Fruit fly (Drosophila melanogaster): ENCODE data around the gene aust.

The aust gene

DNA sequence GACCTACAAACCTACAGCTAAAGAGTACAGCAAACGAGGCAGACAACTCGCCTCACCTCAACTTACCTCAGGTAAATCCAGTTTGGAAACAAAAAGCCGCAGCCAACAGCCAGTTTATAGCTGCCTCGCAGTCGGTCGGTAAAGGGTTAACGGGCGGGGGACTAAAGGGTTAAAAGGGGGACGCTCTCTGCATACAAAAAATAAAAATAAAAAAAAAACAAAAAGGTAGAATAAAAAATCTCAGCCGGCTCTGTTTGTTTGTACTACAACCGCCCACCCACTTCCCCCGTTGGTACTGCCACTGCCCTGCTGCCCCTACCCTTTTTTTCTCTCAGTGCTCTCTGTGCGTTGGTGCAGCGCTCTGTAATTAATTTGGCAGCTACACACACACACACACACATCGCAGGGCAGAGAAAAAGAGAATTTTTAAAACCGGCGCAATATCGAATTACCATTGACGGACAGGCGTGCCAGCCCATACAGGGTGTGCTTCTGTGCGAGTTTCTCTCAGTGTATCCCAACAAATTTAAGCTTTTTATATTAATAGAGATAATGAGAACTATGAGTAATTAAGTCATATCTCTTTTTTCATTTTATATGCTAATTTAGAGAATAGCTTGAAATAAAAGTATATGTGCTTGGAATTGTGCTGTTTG lies 26.4 kb downstream of the aust start (continued):
- no peak for TF ChIP-seq CG5180 (GFP tag; optimal IDR thresholded peaks at IDR 0.05)
- TF ChIP-seq Bdp1 (GFP tag; optimal IDR thresholded peaks at IDR 0.05), result no peak
- no peak for TF ChIP-seq ab (GFP tag; optimal IDR thresholded peaks at IDR 0.05)
- TF ChIP-seq dati (GFP tag; IDR thresholded peaks at IDR 0.05), result peak; percentile 59; the same call in 1 of the 2 replicates
- no peak for TF ChIP-seq CG12769 (tag; optimal IDR thresholded peaks at IDR 0.05)
- no peak for TF ChIP-seq Ets97D (GFP tag; optimal IDR thresholded peaks at IDR 0.05)
- TF ChIP-seq zen (tag; optimal IDR thresholded peaks at IDR 0.05), result no peak
- no peak for TF ChIP-seq abd-A (tag; optimal IDR thresholded peaks at IDR 0.05)
- peak; percentile 44; the same call in 1 of the 2 replicates for TF ChIP-seq Taf1 (GFP tag; IDR thresholded peaks at IDR 0.05)
- TF ChIP-seq ind (GFP tag; optimal IDR thresholded peaks at IDR 0.05), result peak; percentile 33
- TF ChIP-seq seq (GFP tag; IDR thresholded peaks at IDR 0.05), result peak; percentile 70; the same call in 1 of the 2 replicates
- TF ChIP-seq az2 (GFP tag; optimal IDR thresholded peaks at IDR 0.05), result peak; percentile 17
- TF ChIP-seq Dref (GFP tag; IDR thresholded peaks at IDR 0.05), result no peak
- TF ChIP-seq ttk (GFP tag; IDR thresholded peaks at IDR 0.05), result peak; percentile 79
- TF ChIP-seq CG2889 (GFP tag; IDR thresholded peaks at IDR 0.05), result peak; percentile 65; the same call in 2 of the 3 replicates
- no peak for TF ChIP-seq Dp (GFP tag; optimal IDR thresholded peaks at IDR 0.05)
- TF ChIP-seq CG42726 (GFP tag; IDR thresholded peaks at IDR 0.05; ENCODE audit: partially characterized antibody), result no peak
- TF ChIP-seq pros (GFP tag; optimal IDR thresholded peaks at IDR 0.05), result no peak
- peak; percentile 15 for TF ChIP-seq bab2 (GFP tag; optimal IDR thresholded peaks at IDR 0.05)
- TF ChIP-seq Dip3 (GFP tag; optimal IDR thresholded peaks at IDR 0.05), result no peak
- TF ChIP-seq Lim3 (GFP tag; IDR thresholded peaks at IDR 0.05), result no peak
- peak; percentile 73; the same call in 1 of the 2 replicates for TF ChIP-seq bowl (GFP tag; IDR thresholded peaks at IDR 0.05)
- TF ChIP-seq kay (GFP tag; optimal IDR thresholded peaks at IDR 0.05), result no peak
- no peak for TF ChIP-seq CG10543 (GFP tag; optimal IDR thresholded peaks at IDR 0.05)
- TF ChIP-seq CG6813 (GFP tag; optimal IDR thresholded peaks at IDR 0.05), result peak; percentile 13
- no peak for TF ChIP-seq Sry-δ (GFP tag; optimal IDR thresholded peaks at IDR 0.05)
- TF ChIP-seq Poxn (GFP tag; IDR thresholded peaks at IDR 0.05), result 0 out of 2 replicates have a peak, but pooled peaks have one; percentile 40
- TF ChIP-seq Trl (optimal IDR thresholded peaks at IDR 0.05), result peak; percentile 9 to 18
- peak; percentile 28 for TF ChIP-seq Trl (GFP tag; optimal IDR thresholded peaks at IDR 0.05)
- 0 out of 2 replicates have a peak, but pooled peaks have one; percentile 14 for TF ChIP-seq CG31441 (GFP tag; IDR thresholded peaks at IDR 0.05)
- TF ChIP-seq pb (GFP tag; optimal IDR thresholded peaks at IDR 0.05), result no peak
- TF ChIP-seq CG6175 (GFP tag; IDR thresholded peaks at IDR 0.05), result peak; percentile 71; the same call in 1 of the 3 replicates
- TF ChIP-seq ac (GFP tag; optimal IDR thresholded peaks at IDR 0.05), result no peak
- TF ChIP-seq CG3847 (GFP tag; IDR thresholded peaks at IDR 0.05), result 0 out of 2 replicates have a peak, but pooled peaks have one; percentile 30
- peak; percentile 52 for TF ChIP-seq pum (GFP tag; optimal IDR thresholded peaks at IDR 0.05)
- peak; percentile 26 for TF ChIP-seq unpg (GFP tag; optimal IDR thresholded peaks at IDR 0.05)
- peak; percentile 18 for TF ChIP-seq sqz (GFP tag; optimal IDR thresholded peaks at IDR 0.05)
- no peak for TF ChIP-seq CG15479 (GFP tag; optimal IDR thresholded peaks at IDR 0.05)
- TF ChIP-seq maf-S (GFP tag; optimal IDR thresholded peaks at IDR 0.05), result no peak
- no peak for TF ChIP-seq hb (GFP tag; IDR thresholded peaks at IDR 0.05; ENCODE audit: partially characterized antibody)
- no peak for TF ChIP-seq NfI (GFP tag; optimal IDR thresholded peaks at IDR 0.05)
- no peak for TF ChIP-seq CG16815 (GFP tag; optimal IDR thresholded peaks at IDR 0.05)
- no peak for TF ChIP-seq gcm2 (GFP tag; optimal IDR thresholded peaks at IDR 0.05)
- TF ChIP-seq CG13775 (GFP tag; optimal IDR thresholded peaks at IDR 0.05), result peak; percentile 21
- TF ChIP-seq disco-r (GFP tag; optimal IDR thresholded peaks at IDR 0.05), result no peak
- TF ChIP-seq CG1024 (GFP tag; IDR thresholded peaks at IDR 0.05), result 0 out of 2 replicates have a peak, but pooled peaks have one; percentile 7
- TF ChIP-seq Deaf1 (tag; optimal IDR thresholded peaks at IDR 0.05), result no peak
- peak; percentile 48 for TF ChIP-seq Oli (tag; optimal IDR thresholded peaks at IDR 0.05)
- TF ChIP-seq CG18619 (GFP tag; optimal IDR thresholded peaks at IDR 0.05), result no peak
- no peak for TF ChIP-seq cato (GFP tag; optimal IDR thresholded peaks at IDR 0.05; ENCODE audit: borderline replicate concordance)

Data from whole organism, embryonic.